Fruit fly (Drosophila melanogaster): ENCODE measurements around the gene CG31288.

The CG31288 gene

DNA sequence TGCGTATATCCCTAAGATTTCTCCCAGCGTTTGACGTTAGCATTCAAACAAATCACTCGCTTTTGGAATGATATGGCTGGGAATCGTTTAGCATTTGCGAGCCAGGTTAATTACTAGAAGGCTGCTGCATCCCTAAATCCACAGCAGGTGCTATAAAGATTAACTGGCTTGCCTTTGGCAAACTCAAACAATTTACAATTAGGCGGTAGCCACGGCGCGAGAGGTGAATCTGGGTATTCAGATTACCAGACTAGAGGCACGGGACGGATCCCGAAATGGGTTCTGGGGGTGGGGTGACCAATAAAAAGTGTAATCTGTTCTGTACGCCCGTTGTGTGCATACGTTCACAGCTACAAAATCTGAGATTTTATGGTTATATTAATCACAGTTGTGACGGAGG is 18.2 kb downstream of the CG31288 start, which contains the start of gene CG11892:
Gene CG11892 (plus strand): TSS at position 384 of the 400 bp plus-strand sequence.
- TF ChIP-seq CG33017 (tag; optimal IDR thresholded peaks at IDR 0.05) (peak; percentile 89), cnc (optimal IDR thresholded peaks at IDR 0.05) (no peak), Hr96 (GFP tag; optimal IDR thresholded peaks at IDR 0.05) (no peak), CG11617 (GFP tag; optimal IDR thresholded peaks at IDR 0.05) (peak; percentile 82), cic (GFP tag; optimal IDR thresholded peaks at IDR 0.05) (peak; percentile 93), tj (GFP tag; optimal IDR thresholded peaks at IDR 0.05) (peak; percentile 39), toe (GFP tag; optimal IDR thresholded peaks at IDR 0.05) (no peak), pad (GFP tag; optimal IDR thresholded peaks at IDR 0.05) (peak; percentile 68), Mnt (GFP tag; optimal IDR thresholded peaks at IDR 0.05) (peak; percentile 67), kay (GFP tag; ENCODE audit: borderline replicate concordance) (peak; percentile 93), bab1 (GFP tag; optimal IDR thresholded peaks at IDR 0.05) (no peak), CG7045 (GFP tag; optimal IDR thresholded peaks at IDR 0.05) (peak; percentile 93), CG5204 (GFP tag; optimal IDR thresholded peaks at IDR 0.05) (peak; percentile 28), CG14711 (tag; optimal IDR thresholded peaks at IDR 0.05) (peak; percentile 64), CG12768 (GFP tag; optimal IDR thresholded peaks at IDR 0.05) (peak; percentile 89), Clk (GFP tag; optimal IDR thresholded peaks at IDR 0.05) (peak; percentile 72), CG7101 (tag; optimal IDR thresholded peaks at IDR 0.05) (peak; percentile 87), ovo (GFP tag; optimal IDR thresholded peaks at IDR 0.05) (peak; percentile 30), Crg-1 (GFP tag; optimal IDR thresholded peaks at IDR 0.05) (peak; percentile 20)

DNA sequence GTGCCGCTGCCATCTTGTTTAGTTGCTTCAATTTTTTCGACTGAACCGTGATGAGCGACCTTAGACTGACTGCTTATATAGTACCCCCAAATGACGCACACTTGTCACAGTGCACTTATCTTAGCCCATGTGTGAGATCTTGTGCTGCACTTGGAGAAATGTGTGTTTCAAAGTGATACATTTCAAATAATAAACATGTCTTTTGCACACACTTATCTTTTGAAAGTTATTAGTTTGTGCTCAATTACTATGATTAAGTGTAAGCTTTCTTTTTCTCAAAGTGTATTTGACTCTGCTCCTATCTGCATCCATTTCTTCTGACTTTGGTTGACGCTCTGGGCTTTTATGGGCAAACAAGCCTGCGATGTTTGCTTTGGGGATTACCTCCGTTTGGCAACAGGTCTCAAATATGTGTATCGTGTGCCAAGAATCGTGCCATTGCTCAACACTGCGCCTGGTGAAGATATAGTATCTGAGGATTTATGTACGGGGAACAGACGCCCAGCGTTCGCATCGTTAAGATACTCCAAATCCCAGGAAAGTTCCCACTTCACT is 19.5 kb downstream of the CG31288 start, which contains the start of gene CG10514:
Gene CG10514 (minus strand): TSS at position 51 of the 555 bp plus-strand sequence.
- no peak for TF ChIP-seq CG14711 (tag; optimal IDR thresholded peaks at IDR 0.05)
- no peak for TF ChIP-seq toe (GFP tag; optimal IDR thresholded peaks at IDR 0.05)
- TF ChIP-seq Hr96 (GFP tag; optimal IDR thresholded peaks at IDR 0.05), result no peak
- TF ChIP-seq CG1620 (GFP tag; optimal IDR thresholded peaks at IDR 0.05), result no peak
- TF ChIP-seq Mnt (GFP tag; optimal IDR thresholded peaks at IDR 0.05), result peak; percentile 33
- no peak for TF ChIP-seq pad (GFP tag; optimal IDR thresholded peaks at IDR 0.05)
- TF ChIP-seq CG7101 (tag; optimal IDR thresholded peaks at IDR 0.05), result peak; percentile 57
- TF ChIP-seq CG33017 (tag; optimal IDR thresholded peaks at IDR 0.05), result peak; percentile 45
- TF ChIP-seq ovo (GFP tag; optimal IDR thresholded peaks at IDR 0.05), result peak; percentile 23
- no peak for TF ChIP-seq CG11617 (GFP tag; optimal IDR thresholded peaks at IDR 0.05)
- TF ChIP-seq cic (GFP tag; optimal IDR thresholded peaks at IDR 0.05), result peak; percentile 65
- peak; percentile 90 for TF ChIP-seq kay (GFP tag; ENCODE audit: borderline replicate concordance)
- TF ChIP-seq CG7045 (GFP tag; optimal IDR thresholded peaks at IDR 0.05), result peak; percentile 50
- peak; percentile 53 for TF ChIP-seq CG12768 (GFP tag; optimal IDR thresholded peaks at IDR 0.05)

DNA sequence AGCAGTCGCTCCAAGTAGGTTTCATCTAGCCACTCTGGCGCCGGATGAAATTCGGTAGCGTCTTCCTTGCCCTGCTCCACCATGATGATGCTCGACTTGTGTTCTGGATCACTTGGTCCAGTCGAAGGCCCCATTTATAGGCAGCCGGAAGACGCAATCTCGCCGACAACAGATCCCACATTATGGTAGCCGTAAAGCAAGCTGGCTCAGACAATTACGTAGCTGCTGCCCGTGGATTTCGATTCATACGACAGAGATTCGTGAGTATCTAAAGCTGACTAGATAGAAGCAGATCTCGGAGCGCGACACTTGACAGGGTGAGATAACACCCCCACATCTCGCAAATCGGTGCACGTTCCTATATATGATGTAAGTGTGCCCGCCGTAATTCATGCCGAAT is 22.2 kb downstream of the CG31288 start, which contains the start of gene CG10513:
Gene CG10513 (minus strand): TSS at position 101 of the 400 bp plus-strand sequence.
- TF ChIP-seq cic (GFP tag; optimal IDR thresholded peaks at IDR 0.05) (no peak), CG7045 (GFP tag; optimal IDR thresholded peaks at IDR 0.05) (no peak), Mnt (GFP tag; optimal IDR thresholded peaks at IDR 0.05) (no peak), CG12768 (GFP tag; optimal IDR thresholded peaks at IDR 0.05) (no peak), CG1620 (GFP tag; optimal IDR thresholded peaks at IDR 0.05) (no peak), bab1 (GFP tag; optimal IDR thresholded peaks at IDR 0.05) (no peak), Hr96 (GFP tag; optimal IDR thresholded peaks at IDR 0.05) (no peak), Crg-1 (GFP tag; optimal IDR thresholded peaks at IDR 0.05) (no peak), CG33017 (tag; optimal IDR thresholded peaks at IDR 0.05) (no peak), kay (GFP tag; ENCODE audit: borderline replicate concordance) (no peak), toe (GFP tag; optimal IDR thresholded peaks at IDR 0.05) (no peak), ovo (GFP tag; optimal IDR thresholded peaks at IDR 0.05) (no peak), CG7101 (tag; optimal IDR thresholded peaks at IDR 0.05) (no peak), pad (GFP tag; optimal IDR thresholded peaks at IDR 0.05) (no peak), CG11617 (GFP tag; optimal IDR thresholded peaks at IDR 0.05) (no peak), CG5204 (GFP tag; optimal IDR thresholded peaks at IDR 0.05) (no peak), cnc (optimal IDR thresholded peaks at IDR 0.05) (no peak), CG14711 (tag; optimal IDR thresholded peaks at IDR 0.05) (no peak), Clk (GFP tag; optimal IDR thresholded peaks at IDR 0.05) (no peak), tj (GFP tag; optimal IDR thresholded peaks at IDR 0.05) (no peak)

DNA sequence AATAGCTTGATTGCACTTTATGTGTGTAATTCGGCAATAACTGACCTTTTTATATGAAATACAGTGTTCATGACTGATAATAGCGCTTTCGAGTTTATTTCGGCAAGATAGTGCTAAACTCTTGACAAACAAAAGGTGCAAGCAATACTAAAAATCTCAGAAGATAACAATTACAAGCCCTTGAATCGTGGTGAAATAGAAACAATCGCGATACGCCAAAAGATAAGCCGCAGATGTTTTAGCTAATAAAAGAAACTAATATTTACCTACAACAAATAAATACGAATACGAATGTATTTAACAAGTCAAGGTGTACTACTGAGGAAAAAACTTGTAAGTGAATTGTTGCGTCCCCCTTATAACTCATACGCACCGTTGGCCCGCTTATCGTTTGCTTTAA is 24.1 kb downstream of the CG31288 start:
- TF ChIP-seq toe (GFP tag; optimal IDR thresholded peaks at IDR 0.05) (no peak), kay (GFP tag; ENCODE audit: borderline replicate concordance) (peak; percentile 94), bab1 (GFP tag; optimal IDR thresholded peaks at IDR 0.05) (no peak), Crg-1 (GFP tag; optimal IDR thresholded peaks at IDR 0.05) (peak; percentile 11), CG1620 (GFP tag; optimal IDR thresholded peaks at IDR 0.05) (no peak), CG5204 (GFP tag; optimal IDR thresholded peaks at IDR 0.05) (peak; percentile 34), Hr96 (GFP tag; optimal IDR thresholded peaks at IDR 0.05) (no peak), ovo (GFP tag; optimal IDR thresholded peaks at IDR 0.05) (peak; percentile 20), pad (GFP tag; optimal IDR thresholded peaks at IDR 0.05) (peak; percentile 44), cic (GFP tag; optimal IDR thresholded peaks at IDR 0.05) (peak; percentile 97), CG12768 (GFP tag; optimal IDR thresholded peaks at IDR 0.05) (peak; percentile 58), tj (GFP tag; optimal IDR thresholded peaks at IDR 0.05) (no peak), CG14711 (tag; optimal IDR thresholded peaks at IDR 0.05) (peak; percentile 22), CG7045 (GFP tag; optimal IDR thresholded peaks at IDR 0.05) (peak; percentile 80), CG7101 (tag; optimal IDR thresholded peaks at IDR 0.05) (peak; percentile 65), CG11617 (GFP tag; optimal IDR thresholded peaks at IDR 0.05) (peak; percentile 62), cnc (optimal IDR thresholded peaks at IDR 0.05) (no peak), CG33017 (tag; optimal IDR thresholded peaks at IDR 0.05) (peak; percentile 71), Clk (GFP tag; optimal IDR thresholded peaks at IDR 0.05) (no peak), Mnt (GFP tag; optimal IDR thresholded peaks at IDR 0.05) (peak; percentile 19)

DNA sequence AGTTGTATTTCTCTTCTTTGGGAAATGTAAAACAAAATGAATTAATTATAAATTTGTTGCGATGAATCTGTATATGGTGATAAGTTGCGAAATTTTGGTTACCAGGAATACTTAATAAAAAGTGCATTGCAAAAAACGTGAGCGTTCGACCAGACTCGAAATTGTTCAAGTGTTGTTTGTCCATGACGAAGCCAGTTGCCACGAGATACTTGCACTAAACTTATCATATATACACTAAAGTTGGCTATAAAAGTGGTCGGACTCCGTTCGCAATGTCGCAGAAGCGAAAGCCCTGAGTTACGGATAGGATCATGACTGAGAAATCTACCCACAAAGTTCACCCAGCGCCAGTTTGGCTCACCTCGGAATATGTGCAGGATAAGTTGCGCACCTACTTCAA is 25.8 kb downstream of the CG31288 start, which contains the start of gene CG11878:
Gene CG11878 (plus strand): TSS at position 301 of the 400 bp plus-strand sequence.
- TF ChIP-seq cic (GFP tag; optimal IDR thresholded peaks at IDR 0.05), result peak; percentile 0
- no peak for TF ChIP-seq kay (GFP tag; ENCODE audit: borderline replicate concordance)
- TF ChIP-seq CG1620 (GFP tag; optimal IDR thresholded peaks at IDR 0.05), result no peak
- no peak for TF ChIP-seq toe (GFP tag; optimal IDR thresholded peaks at IDR 0.05)
